Worm (Caenorhabditis elegans): ENCODE measurements around the gene Y53F4B.26.

DNA sequence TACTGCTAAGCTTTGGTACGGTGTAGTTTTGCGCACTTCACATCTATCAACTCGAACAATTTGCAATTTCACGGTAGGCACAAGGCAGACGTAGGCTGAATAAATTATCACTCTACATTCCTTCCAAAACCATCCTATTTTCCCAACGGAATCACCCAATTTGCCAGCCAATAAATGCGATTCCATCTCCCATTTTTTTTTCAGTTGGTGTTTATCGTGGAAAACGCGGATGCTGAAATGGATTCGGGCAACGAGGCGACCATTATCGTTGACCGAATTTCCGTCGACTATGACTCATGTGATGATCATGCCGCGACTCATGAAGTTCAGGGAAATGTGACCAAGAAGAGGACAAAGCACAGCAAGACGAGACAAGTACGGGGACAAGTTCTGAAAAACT is 7.7 kb upstream of the Y53F4B.26 start:
- TF ChIP-seq elt-1 (tag; optimal IDR thresholded peaks at IDR 0.05) = no peak
- TF ChIP-seq zag-1 (tag; optimal IDR thresholded peaks at IDR 0.05) = no peak
- TF ChIP-seq nhr-11 (tag; optimal IDR thresholded peaks at IDR 0.05) = no peak
- TF ChIP-seq nhr-28 (tag; optimal IDR thresholded peaks at IDR 0.05) = no peak
- TF ChIP-seq unc-39 (tag; optimal IDR thresholded peaks at IDR 0.05) = no peak

All from whole organism, L3 larva.